Worm (Caenorhabditis elegans) whole organism, young adult: ENCODE data around the gene gpdh-2.

Experiments
- B0019.2 ChIP-seq: fragments of 200-800 bp; sonication (Bioruptor generic); conservative IDR thresholded peaks from 2 replicates; pipeline ENCODE4 v1.3.6; 2022; ENCODE audit warnings: missing genetic modification reagents, missing genetic modification characterization, missing compliant biosample characterization
- B0261.1 ChIP-seq: sonication (generic microtip); optimal IDR thresholded peaks from 2 replicates; lab custom pipeline; 2016; ENCODE audit warnings: mild to moderate bottlenecking, missing genetic modification characterization, moderate library complexity, missing compliant biosample characterization
- B0336.3 ChIP-seq: fragments of 200-800 bp; sonication (Bioruptor generic); IDR thresholded peaks from 2 replicates; pipeline ENCODE4 v1.3.6; 2022; ENCODE audit warnings: missing genetic modification characterization, missing compliant biosample characterization
- D2030.7 ChIP-seq: fragments of 200-800 bp; sonication (Bioruptor generic); IDR thresholded peaks from 2 replicates; pipeline ENCODE4 v1.3.6; 2022; ENCODE audit warnings: missing genetic modification reagents, missing genetic modification characterization, missing compliant biosample characterization
- F22D6.2 ChIP-seq: sonication (generic microtip); optimal IDR thresholded peaks from 2 replicates; lab custom pipeline; 2016; ENCODE audit warnings: mild to moderate bottlenecking, missing genetic modification characterization, missing compliant biosample characterization
- F33H1.4 ChIP-seq: fragments of 200-800 bp; sonication (Bioruptor generic); IDR thresholded peaks from 2 replicates; pipeline ENCODE4 v1.3.6; 2022; ENCODE audit warnings: missing genetic modification reagents, missing genetic modification characterization, missing compliant biosample characterization
- F49E8.2 ChIP-seq: sonication (generic microtip); optimal IDR thresholded peaks from 3 replicates; lab custom pipeline; 2017; ENCODE audit warnings: missing genetic modification characterization, mild to moderate bottlenecking, missing compliant biosample characterization, antibody characterized with exemption, moderate library complexity; ENCODE audit not compliant: insufficient read depth
- F57C9.4 ChIP-seq: sonication (generic microtip); optimal IDR thresholded peaks from 2 replicates; lab custom pipeline; 2017; ENCODE audit warnings: mild to moderate bottlenecking, missing genetic modification characterization, missing compliant biosample characterization
- Y56A3A.18 ChIP-seq: fragments of 200-800 bp; sonication (Bioruptor generic); IDR thresholded peaks from 2 replicates; pipeline ENCODE4 v1.3.6; 2022; ENCODE audit warnings: missing genetic modification reagents, missing genetic modification characterization, missing compliant biosample characterization
- Y67H2A.10 ChIP-seq: fragments of 200-800 bp; sonication (Bioruptor generic); conservative IDR thresholded peaks from 2 replicates; pipeline ENCODE4 v1.3.6; 2022; ENCODE audit warnings: missing genetic modification reagents, missing genetic modification characterization, missing compliant biosample characterization
- ama-1 ChIP-seq, 3 experiments: fragments of 150-350 bp in 1 of 3; sonication (generic microtip) in 2 of 3; optimal IDR thresholded peaks; 2 replicates each; lab custom pipeline; 2014 to 2018; ENCODE audit warnings: missing biosample characterization in 2 of 3, missing genetic modification characterization in 2 of 3, missing genetic modification reagents in 2 of 3
- aptf-3 ChIP-seq: fragments of 200-800 bp; sonication (Bioruptor generic); IDR thresholded peaks from 2 replicates; pipeline ENCODE4 v1.3.6; 2022; ENCODE audit warnings: missing genetic modification characterization, missing compliant biosample characterization
- attf-5 ChIP-seq: fragments of 200-800 bp; sonication (Bioruptor generic); optimal IDR thresholded peaks from 2 replicates; lab custom pipeline; 2018; ENCODE audit warnings: mild to moderate bottlenecking, missing genetic modification characterization, missing compliant biosample characterization
- attf-6 ChIP-seq: fragments of 200-800 bp; sonication (Bioruptor generic); IDR thresholded peaks from 2 replicates; pipeline ENCODE4 v1.3.6; 2022; ENCODE audit warnings: missing genetic modification reagents, missing genetic modification characterization, missing compliant biosample characterization
- ceh-91 ChIP-seq: fragments of 200-800 bp; sonication (Bioruptor generic); IDR thresholded peaks from 2 replicates; pipeline ENCODE4 v1.3.6; 2022; ENCODE audit warnings: missing genetic modification reagents, missing genetic modification characterization, missing compliant biosample characterization
- gei-17 ChIP-seq: fragments of 200-800 bp; sonication (Bioruptor generic); optimal IDR thresholded peaks from 2 replicates; lab custom pipeline; 2018; ENCODE audit warnings: mild to moderate bottlenecking, missing genetic modification characterization, missing compliant biosample characterization
- hlh-26 ChIP-seq: fragments of 200-800 bp; sonication (Bioruptor generic); conservative IDR thresholded peaks from 2 replicates; pipeline ENCODE4 v1.3.6; 2022; ENCODE audit warnings: missing genetic modification reagents, missing genetic modification characterization, missing compliant biosample characterization
- hmg-1.2 ChIP-seq: fragments of 200-800 bp; sonication (Bioruptor generic); IDR thresholded peaks from 2 replicates; pipeline ENCODE4 v1.3.6; 2022; ENCODE audit warnings: missing genetic modification reagents, missing genetic modification characterization, missing compliant biosample characterization
- hmg-20 ChIP-seq: fragments of 200-800 bp; sonication (Bioruptor generic); IDR thresholded peaks from 2 replicates; pipeline ENCODE4 v1.3.6; 2022; ENCODE audit warnings: missing genetic modification reagents, missing genetic modification characterization, missing compliant biosample characterization
- let-607 ChIP-seq, 2 experiments: fragments of 200-800 bp in 1 of 2; sonication (Bioruptor generic) in 1 of 2; sonication (generic microtip) in 1 of 2; optimal IDR thresholded peaks; 2 replicates each; lab custom pipeline; 2016 to 2018; ENCODE audit warnings: mild to moderate bottlenecking in 2 of 2, missing compliant biosample characterization in 2 of 2, missing genetic modification characterization in 2 of 2, moderate library complexity in 2 of 2, missing genotype in 1 of 2
- lin-54 ChIP-seq: fragments of 200-800 bp; sonication (Bioruptor generic); optimal IDR thresholded peaks from 2 replicates; lab custom pipeline; 2018; ENCODE audit warnings: mild to moderate bottlenecking, missing genetic modification characterization, missing compliant biosample characterization
- lsl-1 ChIP-seq: fragments of 200-800 bp; sonication (Bioruptor generic); optimal IDR thresholded peaks from 2 replicates; lab custom pipeline; 2018; ENCODE audit warnings: mild to moderate bottlenecking, missing genetic modification characterization, moderate library complexity, missing compliant biosample characterization
- madf-10 ChIP-seq: sonication (generic microtip); optimal IDR thresholded peaks from 2 replicates; lab custom pipeline; 2016; ENCODE audit warnings: mild to moderate bottlenecking, missing genetic modification characterization, missing compliant biosample characterization
- madf-6 ChIP-seq: fragments of 200-800 bp; sonication (Bioruptor generic); IDR thresholded peaks from 2 replicates; pipeline ENCODE4 v1.3.6; 2022; ENCODE audit warnings: missing genetic modification reagents, missing genetic modification characterization, missing compliant biosample characterization
- madf-8 ChIP-seq: fragments of 200-800 bp; sonication (Bioruptor generic); conservative IDR thresholded peaks from 2 replicates; pipeline ENCODE4 v1.3.6; 2022; ENCODE audit warnings: missing genetic modification reagents, missing genetic modification characterization, missing compliant biosample characterization
- mcd-1 ChIP-seq: fragments of 200-800 bp; sonication (Bioruptor generic); IDR thresholded peaks from 2 replicates; pipeline ENCODE4 v1.3.6; 2022; ENCODE audit warnings: missing genetic modification reagents, missing genetic modification characterization, missing compliant biosample characterization
- mes-4 ChIP-seq: sonication (generic microtip); optimal IDR thresholded peaks from 2 replicates; lab custom pipeline; 2016; ENCODE audit warnings: missing genotype, missing genetic modification characterization, missing compliant biosample characterization
- nhr-27 ChIP-seq: fragments of 200-800 bp; sonication (Bioruptor generic); optimal IDR thresholded peaks from 2 replicates; lab custom pipeline; 2018; ENCODE audit warnings: mild to moderate bottlenecking, missing genetic modification characterization, moderate library complexity, missing compliant biosample characterization
- rcor-1 ChIP-seq: fragments of 200-800 bp; sonication (Bioruptor generic); IDR thresholded peaks from 2 replicates; pipeline ENCODE4 v1.3.6; 2022; ENCODE audit warnings: missing genetic modification reagents, missing genetic modification characterization, missing compliant biosample characterization
- snpc-1.3 ChIP-seq: sonication (generic microtip); optimal IDR thresholded peaks from 2 replicates; lab custom pipeline; 2017; ENCODE audit warnings: missing genetic modification characterization, mild to moderate bottlenecking, missing compliant biosample characterization, antibody characterized with exemption, moderate library complexity, missing genotype, missing genetic modification reagents; ENCODE audit not compliant: insufficient read depth
- snpc-4 ChIP-seq, 5 experiments: fragments of 150-350 bp in 1 of 5; sonication (generic microtip) in 4 of 5; optimal IDR thresholded peaks; 2 replicates each; lab custom pipeline; 2014 to 2018; ENCODE audit warnings: missing genetic modification characterization in 5 of 5, missing biosample characterization in 3 of 5, antibody characterized with exemption in 2 of 5, mild to moderate bottlenecking in 2 of 5, missing compliant biosample characterization in 2 of 5, missing genotype in 2 of 5, moderate library complexity in 2 of 5, missing genetic modification reagents in 1 of 5
- sptf-2 ChIP-seq: fragments of 200-800 bp; sonication (Bioruptor generic); optimal IDR thresholded peaks from 2 replicates; lab custom pipeline; 2018; ENCODE audit warnings: mild to moderate bottlenecking, missing genetic modification characterization, missing compliant biosample characterization
- tbp1 ChIP-seq: fragments of 200-800 bp; sonication (Bioruptor generic); optimal IDR thresholded peaks from 2 replicates; lab custom pipeline; 2018; ENCODE audit warnings: mild to moderate bottlenecking, missing genetic modification characterization, missing compliant biosample characterization
- tbx-9 ChIP-seq: sonication (generic microtip); optimal IDR thresholded peaks from 2 replicates; lab custom pipeline; 2016; ENCODE audit warnings: borderline replicate concordance, missing genetic modification characterization, inconsistent platforms, missing compliant biosample characterization
- unc-130 ChIP-seq: sonication (generic microtip); optimal IDR thresholded peaks from 2 replicates; lab custom pipeline; 2016; ENCODE audit warnings: missing genetic modification reagents, missing genetic modification characterization, missing compliant biosample characterization
- ztf-3 ChIP-seq: fragments of 200-800 bp; sonication (Bioruptor generic); optimal IDR thresholded peaks from 2 replicates; lab custom pipeline; 2018; ENCODE audit warnings: mild to moderate bottlenecking, missing genetic modification characterization, missing compliant biosample characterization

Gene gpdh-2

DNA sequence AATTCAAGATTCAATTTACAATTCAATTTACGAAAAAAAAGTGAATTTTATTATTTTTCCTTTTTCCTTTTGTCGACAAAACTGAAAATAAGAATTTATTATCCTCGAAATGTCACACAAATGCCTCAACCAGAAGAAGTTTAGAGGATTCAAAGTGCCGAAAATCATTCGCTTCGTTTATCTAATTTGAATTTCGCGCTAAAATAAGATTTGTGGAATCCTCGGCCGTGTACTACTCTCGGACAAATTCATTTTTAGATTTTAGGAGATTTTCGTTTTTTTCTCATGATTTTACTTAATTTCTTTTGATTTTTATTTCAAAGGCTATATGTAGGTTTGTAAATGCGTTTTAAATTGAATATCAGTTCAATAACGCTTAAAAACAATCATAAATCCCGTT is 10.4 kb downstream of the gpdh-2 start:
- peak; percentile 46 for TF ChIP-seq madf-6 (GFP tag; lab: Robert Waterston, UW)
- TF ChIP-seq lin-54 (GFP tag; lab: Kevin White, UChicago), result peak; percentile 48
- TF ChIP-seq attf-6 (GFP tag; lab: Robert Waterston, UW), result no peak
- 0 out of 2 replicates have a peak, but pooled peaks have one; percentile 21 for TF ChIP-seq rcor-1 (GFP tag; lab: Robert Waterston, UW)

DNA sequence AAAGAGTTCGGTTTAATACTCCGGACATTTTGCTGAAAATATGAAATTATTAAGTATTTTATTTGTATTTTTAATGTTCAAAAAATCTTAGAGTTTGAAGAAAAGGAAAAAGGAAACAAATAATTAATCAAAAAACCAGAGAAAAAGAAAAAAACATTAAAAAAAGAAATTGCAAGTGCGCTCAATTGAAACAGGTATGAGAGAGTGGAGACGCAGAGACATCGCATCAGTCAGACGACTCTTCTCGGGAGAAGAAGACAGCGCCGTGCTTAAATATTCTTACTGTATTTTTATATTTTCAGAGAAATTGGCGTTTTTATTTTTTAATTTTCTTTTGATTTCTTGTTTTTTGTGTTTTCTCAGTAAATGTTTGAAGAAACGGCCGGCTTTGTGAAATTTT is 10.9 kb downstream of the gpdh-2 start, which contains the start of gene mrpl-36:
Gene mrpl-36 (minus strand): TSS at position 34 of the 400 bp plus-strand sequence.
- TF ChIP-seq F33H1.4 (GFP tag; lab: Robert Waterston, UW) (0 out of 2 replicates have a peak, but pooled peaks have one; percentile 32), Y56A3A.18 (GFP tag; lab: Robert Waterston, UW) (no peak), lin-54 (GFP tag; lab: Kevin White, UChicago) (peak; percentile 0), lsl-1 (peak; percentile 40), ceh-91 (GFP tag; lab: Robert Waterston, UW) (no peak), mcd-1 (peak; percentile 73), F22D6.2 (tag; lab: Kevin White, UChicago) (no peak), tbp1 (GFP tag; lab: Kevin White, UChicago) (peak; percentile 21), attf-5 (GFP tag; lab: Kevin White, UChicago) (peak; percentile 27), sptf-2 (GFP tag; lab: Kevin White, UChicago) (no peak), madf-6 (GFP tag; lab: Robert Waterston, UW) (peak; percentile 69), gei-17 (GFP tag; lab: Kevin White, UChicago) (no peak), rcor-1 (GFP tag; lab: Robert Waterston, UW) (no peak), hmg-1.2 (no peak; the same call in 1 of the 2 replicates), snpc-1.3 (tag; lab: Kevin White, UChicago) (peak; percentile 35), F49E8.2 (peak; percentile 44)

DNA sequence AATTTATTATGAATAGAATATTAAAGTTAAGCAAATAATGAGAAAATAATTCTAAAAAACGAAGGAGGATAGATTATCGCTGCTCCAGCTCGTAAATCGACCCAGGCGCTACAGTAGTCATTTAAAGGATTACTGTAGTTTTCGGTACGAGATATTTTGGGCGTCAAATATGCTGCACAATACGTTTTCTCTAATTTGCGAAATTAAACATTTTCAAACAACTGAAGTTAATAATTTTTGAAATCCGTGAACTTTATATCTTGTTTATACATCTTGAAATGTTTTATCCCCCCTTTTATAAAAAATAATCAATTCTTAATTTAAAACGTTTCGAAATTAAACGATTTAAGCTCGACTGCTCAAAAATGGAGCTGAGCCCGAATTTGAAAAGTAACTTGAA is 12.9 kb downstream of the gpdh-2 start, which contains the start of gene K11H3.2:
Gene K11H3.2 (plus strand): TSS at position 301 of the 400 bp plus-strand sequence.
- no peak for TF ChIP-seq Y67H2A.10 (GFP tag; lab: Robert Waterston, UW)
- TF ChIP-seq lsl-1, result peak; percentile 13
- no peak for TF ChIP-seq F49E8.2
- no peak for TF ChIP-seq ztf-3 (GFP tag; lab: Kevin White, UChicago)
- TF ChIP-seq, all 124 proteins: peak for 1

DNA sequence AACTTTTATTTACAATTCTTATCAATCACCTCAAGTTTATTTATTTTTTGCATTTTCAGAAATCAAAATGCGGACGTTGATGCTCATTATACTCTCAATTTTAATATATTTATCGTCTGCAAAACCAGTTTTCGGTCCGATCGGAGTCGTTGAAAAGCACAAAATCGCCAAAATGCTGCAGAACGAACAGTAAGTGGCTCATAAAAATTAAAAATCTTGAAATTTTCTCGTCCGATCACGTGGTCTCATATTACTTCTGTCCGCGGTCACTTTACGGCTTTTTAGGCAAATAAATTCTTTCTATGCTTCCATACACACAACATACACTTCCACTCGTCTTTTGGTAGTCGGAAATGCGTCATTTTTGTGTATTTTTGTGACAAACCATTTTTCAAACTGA is 15.3 kb downstream of the gpdh-2 start, which contains the start of gene K11H3.5:
Gene K11H3.5 (plus strand): TSS at position 54 of the 400 bp plus-strand sequence.
- TF ChIP-seq tbx-9 (tag; lab: Kevin White, UChicago) (no peak), B0261.1 (tag; lab: Kevin White, UChicago) (no peak), hmg-20 (GFP tag; lab: Robert Waterston, UW) (no peak), F49E8.2 (no peak), nhr-27 (no peak), B0019.2 (GFP tag; lab: Robert Waterston, UW) (no peak)

DNA sequence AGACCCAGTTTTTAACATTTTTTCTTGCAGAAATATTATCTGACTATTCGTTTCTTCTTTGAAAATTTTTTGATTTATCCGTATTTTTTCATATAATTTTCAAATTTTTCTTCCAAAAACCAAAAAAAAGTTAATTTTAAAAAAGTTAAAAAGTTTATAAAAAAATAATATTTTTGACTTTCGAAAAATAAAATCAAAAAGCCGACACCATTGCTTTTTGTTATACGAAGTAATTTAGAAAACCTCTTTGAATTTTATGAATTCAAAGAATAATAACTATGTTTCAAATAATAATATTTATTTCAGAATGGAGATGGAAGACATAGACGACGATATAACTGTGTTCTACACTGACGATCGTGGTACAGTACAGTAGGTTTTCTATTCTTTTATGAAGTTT is 24.1 kb downstream of the gpdh-2 start, which contains the start of gene K11H3.8:
Gene K11H3.8 (plus strand): TSS at position 301 of the 400 bp plus-strand sequence.
- TF ChIP-seq let-607 (tag; optimal IDR thresholded peaks at IDR 0.05; lab: Kevin White, UChicago) (no peak), F57C9.4 (tag; lab: Kevin White, UChicago) (no peak)

DNA sequence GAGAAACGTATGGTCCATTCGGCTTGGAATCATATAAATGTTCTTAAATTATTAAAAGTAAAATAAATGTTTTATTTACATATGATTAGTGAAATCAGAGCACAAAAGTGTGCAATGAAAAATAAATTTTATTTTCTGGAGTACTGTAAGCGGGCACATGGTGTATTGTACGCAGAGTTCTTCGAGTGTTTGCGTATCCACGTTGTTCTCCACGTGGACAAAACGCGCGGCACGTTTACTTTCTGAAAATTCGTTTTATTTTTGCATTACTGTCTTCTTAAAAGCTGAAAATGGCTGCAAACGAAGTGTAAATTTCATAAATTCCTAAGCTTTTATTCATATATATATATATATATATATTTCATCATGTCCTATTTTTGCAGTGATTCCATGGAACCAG is 26.4 kb downstream of the gpdh-2 start:
- TF ChIP-seq D2030.7 (GFP tag; lab: Robert Waterston, UW), result peak; percentile 20; the same call in 1 of the 2 replicates
- no peak for TF ChIP-seq aptf-3 (GFP tag; lab: Robert Waterston, UW)
- TF ChIP-seq lsl-1, result peak; percentile 83
- peak; percentile 59; the same call in 1 of the 2 replicates for TF ChIP-seq madf-6 (GFP tag; lab: Robert Waterston, UW)
- no peak for TF ChIP-seq hlh-26 (GFP tag; lab: Robert Waterston, UW)
- TF ChIP-seq ama-1 (optimal IDR thresholded peaks at IDR 0.05; lab: Kevin White, UChicago), result no peak
- no peak for TF ChIP-seq ama-1 (GFP tag; optimal IDR thresholded peaks at IDR 0.05; lab: Kevin White, UChicago)
- TF ChIP-seq B0336.3 (GFP tag; lab: Robert Waterston, UW), result no peak
- TF ChIP-seq F33H1.4 (GFP tag; lab: Robert Waterston, UW), result peak; percentile 52
- TF ChIP-seq madf-10 (tag; lab: Kevin White, UChicago), result no peak
- TF ChIP-seq snpc-4 (GFP tag; optimal IDR thresholded peaks at IDR 0.05; lab: Kevin White, UChicago), result no peak
- peak in 1 of 4 experiments; percentile 11 for TF ChIP-seq snpc-4 (tag; optimal IDR thresholded peaks at IDR 0.05; lab: Kevin White, UChicago)
- no peak for TF ChIP-seq Y67H2A.10 (GFP tag; lab: Robert Waterston, UW)
- TF ChIP-seq unc-130 (GFP tag; lab: Kevin White, UChicago), result peak; percentile 43
- TF ChIP-seq madf-8 (GFP tag; lab: Robert Waterston, UW), result peak; percentile 52
- no peak for TF ChIP-seq mes-4
